Worm (Caenorhabditis elegans): ENCODE data around the gene pho-10.

Gene pho-10

ce11 chrII:9943837-9944236 is 23.5 kb upstream of the pho-10 start, which contains the start of gene flad-1:
Gene flad-1 (plus strand): TSS chrII:9944137.
- no peak for TF ChIP-seq ref-1 (GFP tag; conservative IDR thresholded peaks at IDR 0.05)
- no peak for TF ChIP-seq flt-1 (GFP tag; IDR thresholded peaks at IDR 0.05)

- TF ChIP-seq flt-1 (GFP tag; IDR thresholded peaks at IDR 0.05) (no peak), med-1 (GFP tag; optimal IDR thresholded peaks at IDR 0.05; ENCODE audit: insufficient read depth) (no peak), T22C8.4 (GFP tag; IDR thresholded peaks at IDR 0.05) (no peak), tab-1 (GFP tag; IDR thresholded peaks at IDR 0.05) (no peak), ref-1 (GFP tag; conservative IDR thresholded peaks at IDR 0.05) (no peak), klf-2 (GFP tag; conservative IDR thresholded peaks at IDR 0.05) (no peak), ztf-23 (GFP tag; IDR thresholded peaks at IDR 0.05) (no peak), ztf-29 (GFP tag; IDR thresholded peaks at IDR 0.05) (no peak), cog-1 (tag; optimal IDR thresholded peaks at IDR 0.05) (no peak)
Observed at ce11 chrII:9943246-9943645, 22.9 kb upstream of the pho-10 start.

- peak; percentile 69; the same call in 1 of the 2 replicates for TF ChIP-seq ztf-23 (GFP tag; IDR thresholded peaks at IDR 0.05)
- peak; percentile 74; the same call in 1 of the 2 replicates for TF ChIP-seq flt-1 (GFP tag; IDR thresholded peaks at IDR 0.05)
- TF ChIP-seq klf-2 (GFP tag; conservative IDR thresholded peaks at IDR 0.05): peak; percentile 73
- no peak; the same call in 1 of the 2 replicates for TF ChIP-seq tab-1 (GFP tag; IDR thresholded peaks at IDR 0.05)
- no peak for TF ChIP-seq med-1 (GFP tag; optimal IDR thresholded peaks at IDR 0.05; ENCODE audit: insufficient read depth)
- TF ChIP-seq ref-1 (GFP tag; conservative IDR thresholded peaks at IDR 0.05): no peak
- TF ChIP-seq T22C8.4 (GFP tag; IDR thresholded peaks at IDR 0.05): no peak
- TF ChIP-seq ztf-29 (GFP tag; IDR thresholded peaks at IDR 0.05): peak; percentile 54; the same call in 1 of the 2 replicates
- TF ChIP-seq cog-1 (tag; optimal IDR thresholded peaks at IDR 0.05): peak; percentile 64
Observed at ce11 chrII:9940430-9940829, 20.1 kb upstream of the pho-10 start, which contains the start of gene ufd-3. Gene ufd-3 (plus strand): TSS chrII:9940753.

ce11 chrII:9938877-9939276 is 18.5 kb upstream of the pho-10 start, which contains the start of the genes C05C10.7 and C05C10.5:
Gene C05C10.7 (minus strand): TSS chrII:9938971.
Gene C05C10.5 (plus strand): TSS chrII:9939040.
- TF ChIP-seq flt-1 (GFP tag; IDR thresholded peaks at IDR 0.05): no peak
- TF ChIP-seq cog-1 (tag; optimal IDR thresholded peaks at IDR 0.05): no peak
- no peak for TF ChIP-seq T22C8.4 (GFP tag; IDR thresholded peaks at IDR 0.05)
- no peak for TF ChIP-seq tab-1 (GFP tag; IDR thresholded peaks at IDR 0.05)
- TF ChIP-seq klf-2 (GFP tag; conservative IDR thresholded peaks at IDR 0.05): no peak
- no peak for TF ChIP-seq med-1 (GFP tag; optimal IDR thresholded peaks at IDR 0.05; ENCODE audit: insufficient read depth)
- TF ChIP-seq ref-1 (GFP tag; conservative IDR thresholded peaks at IDR 0.05): no peak
- no peak for TF ChIP-seq ztf-23 (GFP tag; IDR thresholded peaks at IDR 0.05)
- TF ChIP-seq ztf-29 (GFP tag; IDR thresholded peaks at IDR 0.05): no peak

- TF ChIP-seq cog-1 (tag; optimal IDR thresholded peaks at IDR 0.05) (no peak), T22C8.4 (GFP tag; IDR thresholded peaks at IDR 0.05) (no peak), flt-1 (GFP tag; IDR thresholded peaks at IDR 0.05) (no peak), ztf-29 (GFP tag; IDR thresholded peaks at IDR 0.05) (no peak), klf-2 (GFP tag; conservative IDR thresholded peaks at IDR 0.05) (no peak), tab-1 (GFP tag; IDR thresholded peaks at IDR 0.05) (no peak), ztf-23 (GFP tag; IDR thresholded peaks at IDR 0.05) (no peak), med-1 (GFP tag; optimal IDR thresholded peaks at IDR 0.05; ENCODE audit: insufficient read depth) (no peak), ref-1 (GFP tag; conservative IDR thresholded peaks at IDR 0.05) (no peak)
Observed at ce11 chrII:9937611-9938010, 17.2 kb upstream of the pho-10 start.

- TF ChIP-seq T22C8.4 (GFP tag; IDR thresholded peaks at IDR 0.05) (no peak), tab-1 (GFP tag; IDR thresholded peaks at IDR 0.05) (no peak), cog-1 (tag; optimal IDR thresholded peaks at IDR 0.05) (no peak), ztf-29 (GFP tag; IDR thresholded peaks at IDR 0.05) (no peak), ztf-23 (GFP tag; IDR thresholded peaks at IDR 0.05) (no peak), klf-2 (GFP tag; conservative IDR thresholded peaks at IDR 0.05) (no peak), med-1 (GFP tag; optimal IDR thresholded peaks at IDR 0.05; ENCODE audit: insufficient read depth) (no peak)
Observed at ce11 chrII:9936859-9937258, 16.5 kb upstream of the pho-10 start, which contains the start of gene C05C10.3. Gene C05C10.3 (minus strand): TSS chrII:9936893.

- no peak for TF ChIP-seq ztf-29 (GFP tag; IDR thresholded peaks at IDR 0.05)
- TF ChIP-seq klf-2 (GFP tag; conservative IDR thresholded peaks at IDR 0.05): no peak
- TF ChIP-seq cog-1 (tag; optimal IDR thresholded peaks at IDR 0.05): no peak
- TF ChIP-seq ref-1 (GFP tag; conservative IDR thresholded peaks at IDR 0.05): no peak
- no peak for TF ChIP-seq flt-1 (GFP tag; IDR thresholded peaks at IDR 0.05)
- TF ChIP-seq med-1 (GFP tag; optimal IDR thresholded peaks at IDR 0.05; ENCODE audit: insufficient read depth): no peak
- no peak for TF ChIP-seq tab-1 (GFP tag; IDR thresholded peaks at IDR 0.05)
- TF ChIP-seq ztf-23 (GFP tag; IDR thresholded peaks at IDR 0.05): no peak
- no peak for TF ChIP-seq T22C8.4 (GFP tag; IDR thresholded peaks at IDR 0.05)
Observed at ce11 chrII:9935664-9936063, 15.3 kb upstream of the pho-10 start.

- TF ChIP-seq ztf-29 (GFP tag; IDR thresholded peaks at IDR 0.05): no peak
- no peak for TF ChIP-seq flt-1 (GFP tag; IDR thresholded peaks at IDR 0.05)
- TF ChIP-seq med-1 (GFP tag; optimal IDR thresholded peaks at IDR 0.05; ENCODE audit: insufficient read depth): no peak
- no peak for TF ChIP-seq tab-1 (GFP tag; IDR thresholded peaks at IDR 0.05)
- no peak for TF ChIP-seq T22C8.4 (GFP tag; IDR thresholded peaks at IDR 0.05)
Observed at ce11 chrII:9935044-9935599, 14.8 kb upstream of the pho-10 start.

- TF ChIP-seq ztf-29 (GFP tag; IDR thresholded peaks at IDR 0.05) (no peak), ref-1 (GFP tag; conservative IDR thresholded peaks at IDR 0.05) (no peak), flt-1 (GFP tag; IDR thresholded peaks at IDR 0.05) (no peak), cog-1 (tag; optimal IDR thresholded peaks at IDR 0.05) (no peak), ztf-23 (GFP tag; IDR thresholded peaks at IDR 0.05) (no peak), T22C8.4 (GFP tag; IDR thresholded peaks at IDR 0.05) (no peak), med-1 (GFP tag; optimal IDR thresholded peaks at IDR 0.05; ENCODE audit: insufficient read depth) (no peak), tab-1 (GFP tag; IDR thresholded peaks at IDR 0.05) (no peak), klf-2 (GFP tag; conservative IDR thresholded peaks at IDR 0.05) (no peak)
Observed at ce11 chrII:9934570-9934969, 14.2 kb upstream of the pho-10 start.

- TF ChIP-seq T22C8.4 (GFP tag; IDR thresholded peaks at IDR 0.05): no peak
Observed at ce11 chrII:9933947-9934383, 13.6 kb upstream of the pho-10 start.
